Worm (Caenorhabditis elegans): Measurements from ENCODE around the gene srh-179.

- no peak for TF ChIP-seq unc-120 (tag; optimal IDR thresholded peaks at IDR 0.05; ENCODE audit: poor library complexity, severe bottlenecking)
- TF ChIP-seq elt-1 (tag; optimal IDR thresholded peaks at IDR 0.05; ENCODE audit: borderline replicate concordance, insufficient read depth): no peak
- TF ChIP-seq nhr-76 (tag; optimal IDR thresholded peaks at IDR 0.05): no peak
- TF ChIP-seq drap-1 (GFP tag; optimal IDR thresholded peaks at IDR 0.05): peak; percentile 3
- no peak for TF ChIP-seq unc-39 (tag; optimal IDR thresholded peaks at IDR 0.05)
Measured at ce11 chrV:18430826-18431225, 45.4 kb upstream of the srh-179 start.

Data from whole organism, mixed stage, embryonic.